Worm (Caenorhabditis elegans): Measurements from ENCODE around the gene C01B10.9.
A peak's percentile ranks its signal among the peaks of the same experiment; 100 is the strongest.

Gene C01B10.9

ce11 chrIV:6653663-6654201 is 21.7 kb downstream of the C01B10.9 start:
- TF ChIP-seq dpl-1 (GFP tag; optimal IDR thresholded peaks at IDR 0.05) (no peak), nhr-84 (tag; optimal IDR thresholded peaks at IDR 0.05) (no peak), ceh-90 (tag; optimal IDR thresholded peaks at IDR 0.05) (no peak), F16B12.6 (tag; optimal IDR thresholded peaks at IDR 0.05) (no peak), dsc-1 (tag; optimal IDR thresholded peaks at IDR 0.05) (no peak), xbp-1 (tag; optimal IDR thresholded peaks at IDR 0.05) (no peak), ztf-4 (tag; optimal IDR thresholded peaks at IDR 0.05) (peak; percentile 15), lin-14 (GFP tag; optimal IDR thresholded peaks at IDR 0.05) (peak; percentile 64), lin-35 (GFP tag; optimal IDR thresholded peaks at IDR 0.05) (peak in 1 of 2 experiments; percentile 35), lin-39 (tag; optimal IDR thresholded peaks at IDR 0.05) (no peak), C16A3.4 (tag; optimal IDR thresholded peaks at IDR 0.05) (no peak), nhr-20 (tag; optimal IDR thresholded peaks at IDR 0.05) (no peak), grh-1 (GFP tag; IDR thresholded peaks at IDR 0.05) (0 out of 2 replicates have a peak, but pooled peaks have one; percentile 23), ces-1 (GFP tag; optimal IDR thresholded peaks at IDR 0.05) (no peak), blmp-1 (tag; optimal IDR thresholded peaks at IDR 0.05) (peak; percentile 81), lin-15B (tag; optimal IDR thresholded peaks at IDR 0.05) (no peak), lin-13 (GFP tag; optimal IDR thresholded peaks at IDR 0.05) (no peak), jun-1 (tag; optimal IDR thresholded peaks at IDR 0.05) (no peak), snpc-4 (tag; optimal IDR thresholded peaks at IDR 0.05) (no peak), C34B4.2 (tag; optimal IDR thresholded peaks at IDR 0.05) (no peak), nhr-19 (GFP tag; conservative IDR thresholded peaks at IDR 0.05) (no peak), nhr-11 (tag; optimal IDR thresholded peaks at IDR 0.05) (no peak), vab-15 (tag; optimal IDR thresholded peaks at IDR 0.05) (no peak), hlh-4 (tag; optimal IDR thresholded peaks at IDR 0.05) (no peak), tbx-2 (tag; optimal IDR thresholded peaks at IDR 0.05) (no peak), ztf-11 (tag; optimal IDR thresholded peaks at IDR 0.05) (no peak), elt-3 (tag; optimal IDR thresholded peaks at IDR 0.05) (peak in 1 of 6 experiments; percentile 42), swsn-7 (tag; optimal IDR thresholded peaks at IDR 0.05) (no peak), rnt-1 (tag; optimal IDR thresholded peaks at IDR 0.05) (no peak), nhr-85 (tag) (peak; percentile 84), pag-3 (tag; optimal IDR thresholded peaks at IDR 0.05; ENCODE audit: borderline replicate concordance, insufficient read depth) (peak; percentile 3), ceh-8 (GFP tag; optimal IDR thresholded peaks at IDR 0.05) (no peak), mdl-1 (tag; optimal IDR thresholded peaks at IDR 0.05) (no peak), mef-2 (tag; optimal IDR thresholded peaks at IDR 0.05) (no peak), nhr-71 (tag; optimal IDR thresholded peaks at IDR 0.05) (no peak), nhr-237 (tag; optimal IDR thresholded peaks at IDR 0.05) (no peak), egl-13 (tag; optimal IDR thresholded peaks at IDR 0.05) (no peak), fkh-4 (tag; optimal IDR thresholded peaks at IDR 0.05; ENCODE audit: borderline replicate concordance) (no peak), zag-1 (tag; optimal IDR thresholded peaks at IDR 0.05) (no peak), fkh-8 (tag; optimal IDR thresholded peaks at IDR 0.05) (no peak), skn-1 (tag; optimal IDR thresholded peaks at IDR 0.05) (no peak), ceh-63 (GFP tag; optimal IDR thresholded peaks at IDR 0.05) (no peak), sptf-1 (tag; optimal IDR thresholded peaks at IDR 0.05) (no peak), mep-1 (tag; optimal IDR thresholded peaks at IDR 0.05) (peak; percentile 28)

- TF ChIP-seq nhr-85 (tag) (peak; percentile 65), ztf-11 (tag; optimal IDR thresholded peaks at IDR 0.05) (no peak), swsn-7 (tag; optimal IDR thresholded peaks at IDR 0.05) (no peak), dpl-1 (GFP tag; optimal IDR thresholded peaks at IDR 0.05) (no peak), elt-3 (tag; optimal IDR thresholded peaks at IDR 0.05) (peak in 3 of 6 experiments; percentile 1 to 63 (median 28)), hlh-17 (GFP tag; optimal IDR thresholded peaks at IDR 0.05; ENCODE audit: borderline replicate concordance) (no peak), nhr-19 (GFP tag; conservative IDR thresholded peaks at IDR 0.05) (no peak), mef-2 (tag; optimal IDR thresholded peaks at IDR 0.05) (no peak), nhr-12 (tag; optimal IDR thresholded peaks at IDR 0.05) (no peak), ces-1 (GFP tag; optimal IDR thresholded peaks at IDR 0.05) (no peak), C16A3.4 (tag; optimal IDR thresholded peaks at IDR 0.05) (no peak), fos-1 (tag; optimal IDR thresholded peaks at IDR 0.05) (no peak), hlh-4 (tag; optimal IDR thresholded peaks at IDR 0.05) (no peak), mep-1 (tag; optimal IDR thresholded peaks at IDR 0.05) (no peak), lsy-2 (tag; optimal IDR thresholded peaks at IDR 0.05) (no peak), blmp-1 (tag; optimal IDR thresholded peaks at IDR 0.05) (peak; percentile 82), nhr-47 (tag; optimal IDR thresholded peaks at IDR 0.05) (no peak), lin-39 (tag; optimal IDR thresholded peaks at IDR 0.05) (no peak), lin-35 (GFP tag; optimal IDR thresholded peaks at IDR 0.05) (peak in 1 of 2 experiments; percentile 34), snpc-4 (tag; optimal IDR thresholded peaks at IDR 0.05) (no peak), nhr-76 (tag; optimal IDR thresholded peaks at IDR 0.05) (no peak), ztf-4 (tag; optimal IDR thresholded peaks at IDR 0.05) (peak; percentile 18), rnt-1 (tag; optimal IDR thresholded peaks at IDR 0.05) (no peak), aha-1 (tag; optimal IDR thresholded peaks at IDR 0.05) (no peak)
Observed at ce11 chrIV:6655747-6656146, 23.7 kb downstream of the C01B10.9 start.
